Fruit fly (Drosophila melanogaster): ENCODE measurements around the gene CG4230.

Gene CG4230

DNA sequence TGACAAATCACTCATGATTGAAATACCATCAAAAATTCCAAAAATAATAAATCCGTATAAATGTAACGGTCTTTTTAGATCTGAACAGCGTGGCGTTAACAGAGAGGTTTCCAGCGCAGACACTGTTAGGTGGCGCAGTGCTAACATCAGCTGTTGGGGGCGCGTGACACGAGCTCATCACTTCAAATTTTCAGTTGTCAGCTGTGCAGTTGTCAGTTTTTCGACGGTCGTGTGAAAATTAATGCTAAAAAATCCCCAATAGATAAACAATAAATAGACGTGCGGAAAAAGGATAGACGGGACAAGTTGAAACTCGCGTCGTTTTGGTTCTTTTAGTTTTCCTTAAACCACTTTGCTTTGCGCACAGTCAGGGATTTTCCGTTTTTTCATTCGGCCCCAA is at the start of gene CG4230:
TSS of gene CG4230 (plus strand) at position 6 of the 400 bp plus-strand sequence.
- TF ChIP-seq dac (GFP tag; optimal IDR thresholded peaks at IDR 0.05) (no peak), CG1621 (tag; optimal IDR thresholded peaks at IDR 0.05) (peak; percentile 71), achi (GFP tag; optimal IDR thresholded peaks at IDR 0.05) (peak; percentile 87), esn (GFP tag; optimal IDR thresholded peaks at IDR 0.05) (peak; percentile 5), Eip78C (GFP tag) (peak; percentile 52), Ets21C (GFP tag; optimal IDR thresholded peaks at IDR 0.05) (no peak), dsx (GFP tag; optimal IDR thresholded peaks at IDR 0.05; ENCODE audit: poor library complexity, severe bottlenecking) (no peak)

DNA sequence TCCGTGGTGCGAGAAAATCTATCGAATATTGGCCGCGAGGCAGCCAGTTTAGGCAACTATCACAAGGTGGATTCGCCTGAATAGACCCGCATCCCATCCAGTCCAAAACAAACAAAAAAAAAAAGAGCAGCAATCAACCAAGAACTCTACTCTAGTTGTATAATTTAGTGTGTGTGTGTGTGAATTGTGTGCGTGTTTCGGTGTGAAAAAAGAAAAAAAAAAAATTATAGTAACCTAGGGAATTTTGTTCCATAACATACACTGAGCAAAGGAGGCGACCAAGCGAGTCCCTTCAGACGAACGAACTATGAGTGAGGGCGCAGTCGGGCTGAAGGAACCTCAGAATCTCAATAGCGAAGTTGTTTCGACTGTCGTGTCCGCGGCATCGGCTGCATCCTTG is 49.8 kb upstream of the CG4230 start:
- TF ChIP-seq Blimp-1 (GFP tag; optimal IDR thresholded peaks at IDR 0.05) = no peak
- peak; percentile 32 for TF ChIP-seq Eip78C (GFP tag)

DNA sequence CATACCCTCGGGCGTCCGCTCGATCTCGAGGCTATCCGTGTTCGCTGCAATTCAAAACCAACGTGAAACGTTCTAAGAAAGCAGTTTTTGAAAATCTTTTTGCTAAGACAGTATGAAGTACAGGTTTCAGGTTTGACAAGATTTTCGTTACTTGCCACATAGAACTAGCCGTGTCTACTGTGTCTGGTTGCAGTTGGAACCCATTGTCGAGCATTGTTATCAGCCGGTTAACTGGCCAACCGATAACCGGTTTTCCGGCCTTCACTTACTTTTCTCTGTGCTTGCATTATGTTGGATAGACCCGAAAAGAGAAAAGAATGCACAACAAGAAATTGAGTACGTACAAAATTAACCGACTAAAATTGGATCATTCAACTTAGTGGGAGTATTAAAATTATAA is 46.1 kb upstream of the CG4230 start:
- TF ChIP-seq Smox (GFP tag; optimal IDR thresholded peaks at IDR 0.05) = no peak
- peak; percentile 37 for TF ChIP-seq CG32006 (GFP tag; optimal IDR thresholded peaks at IDR 0.05)
- no peak for TF ChIP-seq Hr4 (GFP tag; optimal IDR thresholded peaks at IDR 0.05)
- TF ChIP-seq CG1621 (tag; optimal IDR thresholded peaks at IDR 0.05) = peak; percentile 58
- no peak for TF ChIP-seq Sox14 (GFP tag; optimal IDR thresholded peaks at IDR 0.05)
- TF ChIP-seq CG6276 (GFP tag; optimal IDR thresholded peaks at IDR 0.05) = peak; percentile 18

DNA sequence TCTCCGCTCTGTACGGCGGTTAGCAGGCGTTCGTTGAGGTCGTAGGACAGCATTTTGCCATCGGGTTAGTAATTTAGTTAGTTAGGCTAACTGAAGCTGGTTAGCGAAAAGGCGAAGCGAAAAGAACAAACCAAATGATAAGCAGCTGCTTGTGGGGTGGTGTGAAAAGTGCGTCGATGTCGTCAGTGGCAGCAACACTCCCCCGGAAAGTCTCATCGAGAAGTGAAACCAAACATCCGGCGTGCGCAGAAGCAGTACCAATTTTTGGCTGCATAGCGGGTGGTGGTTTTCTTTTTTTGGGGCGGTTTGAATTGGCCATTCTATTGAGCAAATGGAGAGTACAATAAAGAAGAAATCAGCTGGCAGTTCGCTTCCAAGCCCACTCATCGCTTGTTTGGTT is 45.2 kb upstream of the CG4230 start, which contains the start of gene CG9121:
TSS of gene CG9121 (minus strand) at position 238 of the 400 bp plus-strand sequence.
- TF ChIP-seq Eip78C (GFP tag) (peak; percentile 8), Hr38 (GFP tag; optimal IDR thresholded peaks at IDR 0.05) (no peak), CG6163 (GFP tag; IDR thresholded peaks at IDR 0.05) (no peak)

DNA sequence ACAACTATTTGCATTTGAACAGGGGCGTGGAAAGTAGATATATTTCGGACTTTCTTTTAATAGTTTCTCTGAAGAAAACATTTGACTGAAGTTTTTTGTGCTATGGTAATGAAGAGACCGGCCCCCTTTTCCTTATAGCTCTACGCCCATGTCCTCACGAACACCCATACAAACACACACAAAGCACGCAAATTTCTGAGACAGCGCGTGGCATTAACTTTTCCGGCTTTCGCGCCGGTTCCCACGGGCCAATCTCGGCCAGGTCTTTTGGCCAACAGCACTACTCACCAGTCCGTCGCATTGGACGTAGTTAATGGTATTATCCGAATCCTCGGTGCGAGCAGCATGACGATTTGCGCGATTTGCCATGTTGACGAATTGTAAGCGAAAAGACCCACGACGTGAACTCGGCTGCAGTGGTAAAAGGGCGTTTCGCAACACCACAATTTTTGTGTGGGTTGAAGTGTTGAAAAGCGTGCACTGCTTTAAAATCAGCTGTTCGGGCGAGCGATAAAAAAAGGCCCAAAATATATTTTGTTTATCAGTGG is 43.6 kb upstream of the CG4230 start, which contains the start of gene senju:
TSS of gene senju (plus strand) at position 477 of the 548 bp plus-strand sequence.
- TF ChIP-seq achi (GFP tag; optimal IDR thresholded peaks at IDR 0.05) (peak; percentile 86), Ets96B (tag; optimal IDR thresholded peaks at IDR 0.05) (peak; percentile 77), CG6854 (GFP tag; optimal IDR thresholded peaks at IDR 0.05) (peak; percentile 77), Eip78C (GFP tag) (peak; percentile 95), topi (GFP tag; optimal IDR thresholded peaks at IDR 0.05) (peak; percentile 86), CG16779 (tag; optimal IDR thresholded peaks at IDR 0.05) (peak; percentile 58), spab (GFP tag; optimal IDR thresholded peaks at IDR 0.05) (peak; percentile 75), CG4318 (GFP tag; optimal IDR thresholded peaks at IDR 0.05) (no peak), Eip93F (GFP tag; optimal IDR thresholded peaks at IDR 0.05) (no peak), CG11762 (GFP tag; optimal IDR thresholded peaks at IDR 0.05; ENCODE audit: insufficient read depth) (peak; percentile 75), CG34406 (GFP tag; optimal IDR thresholded peaks at IDR 0.05) (peak; percentile 79), salr (GFP tag; optimal IDR thresholded peaks at IDR 0.05) (peak; percentile 66 to 67), Eip75B (GFP tag; optimal IDR thresholded peaks at IDR 0.05) (peak; percentile 83), CG10631 (GFP tag; optimal IDR thresholded peaks at IDR 0.05) (peak; percentile 85), CG11294 (GFP tag; IDR thresholded peaks at IDR 0.05) (peak; percentile 62), fkh (GFP tag; optimal IDR thresholded peaks at IDR 0.05) (peak; percentile 83), CG8632 (GFP tag; optimal IDR thresholded peaks at IDR 0.05) (peak; percentile 80), dsx (GFP tag; optimal IDR thresholded peaks at IDR 0.05; ENCODE audit: poor library complexity, severe bottlenecking) (peak; percentile 59), CG11902 (GFP tag; optimal IDR thresholded peaks at IDR 0.05) (peak; percentile 72), CG8319 (GFP tag; optimal IDR thresholded peaks at IDR 0.05) (peak; percentile 80), CG32006 (GFP tag; optimal IDR thresholded peaks at IDR 0.05) (peak; percentile 86), esn (GFP tag; optimal IDR thresholded peaks at IDR 0.05) (peak; percentile 92), Sox102F (GFP tag; optimal IDR thresholded peaks at IDR 0.05) (peak; percentile 86), vri (GFP tag; optimal IDR thresholded peaks at IDR 0.05) (peak; percentile 85), eg (GFP tag; IDR thresholded peaks at IDR 0.05) (peak; percentile 91), CG31627 (GFP tag; optimal IDR thresholded peaks at IDR 0.05) (peak; percentile 89), svp (GFP tag) (peak; percentile 93), CG10669 (GFP tag; optimal IDR thresholded peaks at IDR 0.05) (peak; percentile 79), CG6792 (GFP tag; optimal IDR thresholded peaks at IDR 0.05) (peak; percentile 90), cyc (GFP tag; optimal IDR thresholded peaks at IDR 0.05) (peak; percentile 84), Hr4 (GFP tag; optimal IDR thresholded peaks at IDR 0.05) (peak; percentile 89), Hr38 (GFP tag; optimal IDR thresholded peaks at IDR 0.05) (peak; percentile 29), CG3032 (tag; optimal IDR thresholded peaks at IDR 0.05) (peak; percentile 68), CG6276 (GFP tag; optimal IDR thresholded peaks at IDR 0.05) (no peak), OdsH (GFP tag; optimal IDR thresholded peaks at IDR 0.05) (peak; percentile 88)
